Fruit fly (Drosophila melanogaster): Measurements from ENCODE around the gene MED30.
A peak's percentile ranks its signal among the peaks of the same experiment; 100 is the strongest.

The MED30 gene

dm6 chr3L:627819-628601 lies 25.9 kb downstream of the MED30 start (continued):
- TF ChIP-seq dati (GFP tag; IDR thresholded peaks at IDR 0.05) (no peak), Atf6 (GFP tag; IDR thresholded peaks at IDR 0.05) (peak; percentile 45; the same call in 1 of the 2 replicates), Taf1 (GFP tag; IDR thresholded peaks at IDR 0.05) (no peak), seq (GFP tag; IDR thresholded peaks at IDR 0.05) (no peak; the same call in 1 of the 2 replicates), nmo (GFP tag; optimal IDR thresholded peaks at IDR 0.05) (peak; percentile 6), HmgD (GFP tag; optimal IDR thresholded peaks at IDR 0.05) (peak; percentile 47), tio (GFP tag; optimal IDR thresholded peaks at IDR 0.05) (no peak), maf-S (GFP tag; optimal IDR thresholded peaks at IDR 0.05) (no peak), slbo (GFP tag; IDR thresholded peaks at IDR 0.05) (peak; percentile 84), stwl (tag; optimal IDR thresholded peaks at IDR 0.05) (peak; percentile 65), Meics (GFP tag; optimal IDR thresholded peaks at IDR 0.05) (peak; percentile 6), CG7987 (GFP tag; optimal IDR thresholded peaks at IDR 0.05) (peak; percentile 12), CG4282 (GFP tag; optimal IDR thresholded peaks at IDR 0.05) (no peak), fru (optimal IDR thresholded peaks at IDR 0.05) (no peak), CG7963 (GFP tag; IDR thresholded peaks at IDR 0.05; ENCODE audit: partially characterized antibody) (no peak), zfh2 (GFP tag; optimal IDR thresholded peaks at IDR 0.05) (peak; percentile 72), dysf (GFP tag; IDR thresholded peaks at IDR 0.05) (peak; percentile 49; the same call in 2 of the 3 replicates), CG30403 (GFP tag; optimal IDR thresholded peaks at IDR 0.05) (no peak), CG12219 (GFP tag; optimal IDR thresholded peaks at IDR 0.05) (peak; percentile 6), CG1024 (GFP tag; IDR thresholded peaks at IDR 0.05) (no peak), CG14710 (tag; optimal IDR thresholded peaks at IDR 0.05) (no peak), grn (GFP tag; optimal IDR thresholded peaks at IDR 0.05) (peak; percentile 67), Hr78 (GFP tag; optimal IDR thresholded peaks at IDR 0.05) (peak in 1 of 2 experiments; percentile 83), prd (optimal IDR thresholded peaks at IDR 0.05) (no peak), prd (GFP tag; IDR thresholded peaks at IDR 0.05) (peak; percentile 75), Lhr (GFP tag; optimal IDR thresholded peaks at IDR 0.05) (no peak), cas (GFP tag; IDR thresholded peaks at IDR 0.05) (0 out of 2 replicates have a peak, but pooled peaks have one; percentile 16), gem (tag; optimal IDR thresholded peaks at IDR 0.05) (peak; percentile 54), NC2α (GFP tag; optimal IDR thresholded peaks at IDR 0.05) (no peak), ato (GFP tag; IDR thresholded peaks at IDR 0.05; ENCODE audit: partially characterized antibody) (no peak), CG17612 (GFP tag; IDR thresholded peaks at IDR 0.05) (0 out of 2 replicates have a peak, but pooled peaks have one; percentile 13), lilli (GFP tag; optimal IDR thresholded peaks at IDR 0.05) (peak; percentile 64), CG42726 (GFP tag; IDR thresholded peaks at IDR 0.05; ENCODE audit: partially characterized antibody) (no peak; the same call in 1 of the 2 replicates), Sox102F (GFP tag; optimal IDR thresholded peaks at IDR 0.05) (peak; percentile 42), luna (GFP tag; optimal IDR thresholded peaks at IDR 0.05) (no peak), CG16779 (GFP tag; IDR thresholded peaks at IDR 0.05) (no peak), HLHmδ (GFP tag; optimal IDR thresholded peaks at IDR 0.05) (peak; percentile 75), tgo (GFP tag; IDR thresholded peaks at IDR 0.05) (peak; percentile 53; the same call in 2 of the 3 replicates), CG4617 (GFP tag; optimal IDR thresholded peaks at IDR 0.05; ENCODE audit: borderline replicate concordance) (no peak), CG14667 (GFP tag; IDR thresholded peaks at IDR 0.05) (peak; percentile 17; the same call in 1 of the 2 replicates), tx (GFP tag; optimal IDR thresholded peaks at IDR 0.05) (peak; percentile 52), Six4 (GFP tag; optimal IDR thresholded peaks at IDR 0.05) (no peak), Fer2 (tag; optimal IDR thresholded peaks at IDR 0.05) (no peak), CG6813 (GFP tag; optimal IDR thresholded peaks at IDR 0.05) (peak; percentile 18), CG10366 (GFP tag; IDR thresholded peaks at IDR 0.05) (peak; percentile 76), nerfin-2 (GFP tag; IDR thresholded peaks at IDR 0.05; ENCODE audit: partially characterized antibody) (no peak), B-H2 (GFP tag; optimal IDR thresholded peaks at IDR 0.05) (peak; percentile 76)

Measured in whole organism, embryonic.